Worm (Caenorhabditis elegans): ENCODE data around the gene clec-228.

ce11 chrV:15341404-15341803 is 2.1 kb upstream of the clec-228 start, which contains the start of gene clec-229:
- no peak for TF ChIP-seq rnt-1 (tag; optimal IDR thresholded peaks at IDR 0.05)
- no peak for TF ChIP-seq ama-1 (optimal IDR thresholded peaks at IDR 0.05)
